Fruit fly (Drosophila melanogaster) whole organism, embryonic: ENCODE data around the gene faf.

ENCODE experiments used
- Awh ChIP-seq: fragments of 200-800 bp; sonication (Bioruptor generic); IDR thresholded peaks from 2 replicates; pipeline ENCODE4, ENCODE4 v1.3.6; 2022; ENCODE audit warnings: missing biosample characterization, missing genetic modification characterization
- Bdp1 ChIP-seq: fragments of 200-800 bp; sonication (Bioruptor generic); optimal IDR thresholded peaks from 3 replicates; lab custom pipeline; 2016; ENCODE audit warnings: missing biosample characterization, missing genetic modification characterization
- Bteb2 ChIP-seq: fragments of 200-800 bp; sonication (Bioruptor generic); optimal IDR thresholded peaks from 2 replicates; lab custom pipeline; 2016; ENCODE audit warnings: missing biosample characterization, missing genetic modification characterization
- CG10147 ChIP-seq: fragments of 200-800 bp; sonication (Bioruptor generic); optimal IDR thresholded peaks from 2 replicates; lab custom pipeline; 2019; ENCODE audit warnings: missing biosample characterization, mild to moderate bottlenecking, missing genetic modification characterization, moderate library complexity
- CG12104 ChIP-seq: fragments of 200-800 bp; sonication (Bioruptor generic); optimal IDR thresholded peaks from 3 replicates; lab custom pipeline; 2016; ENCODE audit warnings: missing biosample characterization, missing genetic modification characterization
- CG1647 ChIP-seq: fragments of 200-800 bp; sonication (Bioruptor generic); optimal IDR thresholded peaks from 3 replicates; lab custom pipeline; 2016; ENCODE audit warnings: missing biosample characterization, missing genetic modification characterization
- CG16779 ChIP-seq: fragments of 200-800 bp; sonication (Bioruptor generic); IDR thresholded peaks from 2 replicates; pipeline ENCODE4 v1.3.6; 2022; ENCODE audit warnings: missing biosample characterization, missing genetic modification characterization
- CG17612 ChIP-seq: fragments of 200-800 bp; sonication (Bioruptor generic); IDR thresholded peaks from 2 replicates; pipeline ENCODE4 v1.3.6; 2022; ENCODE audit warnings: missing biosample characterization, missing genetic modification characterization
- CG2199 ChIP-seq: fragments of 200-800 bp; sonication (Bioruptor generic); IDR thresholded peaks from 3 replicates; pipeline ENCODE4 v1.3.6; 2022; ENCODE audit warnings: missing biosample characterization, missing genetic modification characterization
- CG2678 ChIP-seq: fragments of 200-800 bp; sonication (Bioruptor generic); optimal IDR thresholded peaks from 3 replicates; lab custom pipeline; 2019; ENCODE audit warnings: missing biosample characterization, mild to moderate bottlenecking, missing genetic modification characterization, moderate library complexity
- CG31388 ChIP-seq: fragments of 200-800 bp; sonication (Bioruptor generic); optimal IDR thresholded peaks from 2 replicates; lab custom pipeline; 2016; ENCODE audit warnings: missing biosample characterization, missing genetic modification characterization
- CG4707 ChIP-seq: fragments of 200-800 bp; sonication (Bioruptor generic); optimal IDR thresholded peaks from 2 replicates; lab custom pipeline; 2018; ENCODE audit warnings: missing biosample characterization, mild to moderate bottlenecking, missing genetic modification characterization, moderate library complexity
- CG7745 ChIP-seq: fragments of 200-800 bp; sonication (Bioruptor generic); optimal IDR thresholded peaks from 2 replicates; lab custom pipeline; 2018; ENCODE audit warnings: missing biosample characterization, mild to moderate bottlenecking, missing genetic modification characterization, moderate library complexity
- CG8944 ChIP-seq: fragments of 200-800 bp; sonication (Bioruptor generic); optimal IDR thresholded peaks from 3 replicates; lab custom pipeline; 2016; ENCODE audit warnings: missing biosample characterization, missing genetic modification characterization
- Camta ChIP-seq: fragments of 200-800 bp; sonication (Bioruptor generic); optimal IDR thresholded peaks from 2 replicates; lab custom pipeline; 2016; ENCODE audit warnings: missing biosample characterization, missing genetic modification characterization
- Dbx ChIP-seq: fragments of 200-800 bp; sonication (Bioruptor generic); IDR thresholded peaks from 3 replicates; pipeline ENCODE4 v1.3.6; 2022; ENCODE audit warnings: missing biosample characterization, missing genetic modification characterization
- Dll ChIP-seq: fragments of 200-800 bp; sonication (Bioruptor generic); IDR thresholded peaks from 4 replicates; pipeline ENCODE4 v1.3.6; 2022; ENCODE audit warnings: missing biosample characterization, missing genetic modification characterization; ENCODE audit not compliant: partially characterized antibody
- Dp ChIP-seq: fragments of 200-800 bp; sonication (Bioruptor generic); optimal IDR thresholded peaks from 2 replicates; lab custom pipeline; 2018; ENCODE audit warnings: missing biosample characterization, mild to moderate bottlenecking, missing genetic modification characterization, moderate library complexity
- Fer1 ChIP-seq: fragments of 200-800 bp; sonication (Bioruptor generic); optimal IDR thresholded peaks from 2 replicates; lab custom pipeline; 2017; ENCODE audit warnings: missing biosample characterization, mild to moderate bottlenecking, missing genetic modification characterization
- H2.0 ChIP-seq: fragments of 200-800 bp; sonication (Bioruptor generic); IDR thresholded peaks from 2 replicates; pipeline ENCODE4 v1.3.6; 2022; ENCODE audit warnings: missing biosample characterization, missing genetic modification characterization
- HHEX ChIP-seq: fragments of 200-800 bp; sonication (Bioruptor generic); optimal IDR thresholded peaks from 3 replicates; lab custom pipeline; 2017; ENCODE audit warnings: missing biosample characterization, mild to moderate bottlenecking, missing genetic modification characterization, missing genetic modification reagents
- Hmx ChIP-seq: fragments of 200-800 bp; sonication (Bioruptor generic); optimal IDR thresholded peaks from 2 replicates; lab custom pipeline; 2016; ENCODE audit warnings: missing biosample characterization, missing genetic modification characterization
- Hr78 ChIP-seq, 2 experiments: fragments of 200-800 bp in 1 of 2; fragments of >200 bp in 1 of 2; sonication (Bioruptor generic) in 1 of 2; optimal IDR thresholded peaks; 2 replicates each; lab custom pipeline; 2017 to 2019; ENCODE audit warnings: missing biosample characterization in 2 of 2, missing genetic modification characterization in 2 of 2, mild to moderate bottlenecking in 1 of 2, moderate library complexity in 1 of 2
- MTF-1 ChIP-seq: fragments of 200-800 bp; sonication (Bioruptor generic); optimal IDR thresholded peaks from 2 replicates; lab custom pipeline; 2018; ENCODE audit warnings: missing biosample characterization, mild to moderate bottlenecking, missing genetic modification characterization, borderline replicate concordance
- NC2α ChIP-seq: fragments of 200-800 bp; sonication (Bioruptor generic); optimal IDR thresholded peaks from 2 replicates; lab custom pipeline; 2016; ENCODE audit warnings: missing biosample characterization, missing genetic modification characterization
- Six4 ChIP-seq: fragments of 200-800 bp; sonication (Bioruptor generic); optimal IDR thresholded peaks from 2 replicates; lab custom pipeline; 2016; ENCODE audit warnings: missing biosample characterization, missing genetic modification characterization
- Xrp1 ChIP-seq: fragments of 200-800 bp; sonication (Bioruptor generic); IDR thresholded peaks from 2 replicates; pipeline ENCODE4 v1.3.6; 2022; ENCODE audit warnings: missing biosample characterization, missing genetic modification characterization
- ap ChIP-seq: fragments of 200-800 bp; sonication (Bioruptor generic); IDR thresholded peaks from 2 replicates; pipeline ENCODE4 v1.3.6; 2022; ENCODE audit warnings: missing biosample characterization, missing genetic modification characterization
- bcd ChIP-seq: fragments of 200-800 bp; sonication (Bioruptor generic); optimal IDR thresholded peaks from 2 replicates; lab custom pipeline; 2017; ENCODE audit warnings: missing biosample characterization, mild to moderate bottlenecking, missing genetic modification characterization
- corto ChIP-seq: fragments of 200-800 bp; sonication (Bioruptor generic); optimal IDR thresholded peaks from 2 replicates; lab custom pipeline; 2016; ENCODE audit warnings: missing biosample characterization, mild to moderate bottlenecking, missing genetic modification characterization, moderate library complexity
- disco-r ChIP-seq: fragments of 200-800 bp; sonication (Bioruptor generic); optimal IDR thresholded peaks from 2 replicates; lab custom pipeline; 2016; ENCODE audit warnings: missing biosample characterization, missing genetic modification characterization
- dysf ChIP-seq: fragments of 200-800 bp; sonication (Bioruptor generic); IDR thresholded peaks from 3 replicates; pipeline ENCODE4 v1.3.6; 2022; ENCODE audit warnings: missing biosample characterization, missing genetic modification characterization
- fd3F ChIP-seq: fragments of 200-800 bp; sonication (Bioruptor generic); optimal IDR thresholded peaks from 2 replicates; lab custom pipeline; 2018; ENCODE audit warnings: missing biosample characterization, mild to moderate bottlenecking, missing genetic modification characterization, moderate library complexity
- gce ChIP-seq: fragments of 200-800 bp; sonication (Bioruptor generic); IDR thresholded peaks from 3 replicates; pipeline ENCODE4 v1.3.6; 2022; ENCODE audit warnings: missing biosample characterization, missing genetic modification characterization
- gem ChIP-seq: fragments of 200-800 bp; sonication (Bioruptor generic); optimal IDR thresholded peaks from 2 replicates; lab custom pipeline; 2019; ENCODE audit warnings: missing biosample characterization, mild to moderate bottlenecking, missing genetic modification characterization, moderate library complexity
- gfzf ChIP-seq: fragments of 200-800 bp; sonication (Bioruptor generic); optimal IDR thresholded peaks from 2 replicates; lab custom pipeline; 2016; ENCODE audit warnings: missing biosample characterization, mild to moderate bottlenecking, missing genetic modification characterization, moderate library complexity
- hbn ChIP-seq: fragments of 200-800 bp; sonication (Bioruptor generic); IDR thresholded peaks from 2 replicates; pipeline ENCODE4 v1.3.6; 2022; ENCODE audit warnings: missing biosample characterization, missing genetic modification characterization; ENCODE audit not compliant: partially characterized antibody
- hth ChIP-seq: fragments of >200 bp; optimal IDR thresholded peaks from 2 replicates; lab custom pipeline; 2017; ENCODE audit warnings: inconsistent platforms
- ind ChIP-seq: fragments of 200-800 bp; sonication (Bioruptor generic); optimal IDR thresholded peaks from 3 replicates; lab custom pipeline; 2016; ENCODE audit warnings: missing biosample characterization, missing genetic modification characterization
- kni ChIP-seq: fragments of 200-800 bp; sonication (Bioruptor generic); optimal IDR thresholded peaks from 3 replicates; lab custom pipeline; 2017; ENCODE audit warnings: mild to moderate bottlenecking, missing biosample characterization, missing genetic modification reagents, missing genetic modification characterization
- lov ChIP-seq, 2 experiments: fragments of 200-800 bp in 1 of 2; fragments of >200 bp in 1 of 2; sonication (Bioruptor generic) in 1 of 2; IDR thresholded peaks in 1 of 2; optimal IDR thresholded peaks in 1 of 2; 2 replicates in 1 of 2; 3 replicates in 1 of 2; pipeline versions ENCODE4 v1.3.6 to Lab custom; 2017 to 2022; ENCODE audit warnings: missing biosample characterization in 1 of 2, missing genetic modification characterization in 1 of 2
- phol ChIP-seq: fragments of 200-800 bp; sonication (Bioruptor generic); optimal IDR thresholded peaks from 3 replicates; lab custom pipeline; 2018; ENCODE audit warnings: missing biosample characterization, mild to moderate bottlenecking, missing genetic modification characterization, moderate library complexity
- rib ChIP-seq: fragments of 200-800 bp; sonication (Bioruptor generic); IDR thresholded peaks from 2 replicates; pipeline ENCODE4 v1.3.6; 2022; ENCODE audit warnings: missing biosample characterization, missing genetic modification characterization
- ssp ChIP-seq: fragments of 200-800 bp; sonication (Bioruptor generic); IDR thresholded peaks from 2 replicates; pipeline ENCODE4 v1.3.6; 2022; ENCODE audit warnings: missing biosample characterization, missing genetic modification characterization
- stwl ChIP-seq: fragments of 200-800 bp; sonication (Bioruptor generic); optimal IDR thresholded peaks from 3 replicates; lab custom pipeline; 2018; ENCODE audit warnings: missing biosample characterization, mild to moderate bottlenecking, missing genetic modification characterization, moderate library complexity
- ttk ChIP-seq: fragments of 200-800 bp; sonication (Bioruptor generic); IDR thresholded peaks from 2 replicates; pipeline ENCODE4 v2.1.2; 2022; ENCODE audit warnings: missing biosample characterization, missing genetic modification characterization
- unpg ChIP-seq: fragments of 200-800 bp; sonication (Bioruptor generic); optimal IDR thresholded peaks from 3 replicates; lab custom pipeline; 2018; ENCODE audit warnings: missing biosample characterization, mild to moderate bottlenecking, missing genetic modification characterization, moderate library complexity
- vnd ChIP-seq: fragments of 200-800 bp; sonication (Bioruptor generic); IDR thresholded peaks from 3 replicates; pipeline ENCODE4 v1.3.6; 2022; ENCODE audit warnings: missing biosample characterization, missing genetic modification characterization; ENCODE audit not compliant: partially characterized antibody
- zfh1 ChIP-seq: fragments of 200-800 bp; sonication (Bioruptor generic); IDR thresholded peaks from 3 replicates; pipeline ENCODE4 v1.3.6; 2022; ENCODE audit warnings: missing biosample characterization, missing genetic modification characterization

faf gene

DNA sequence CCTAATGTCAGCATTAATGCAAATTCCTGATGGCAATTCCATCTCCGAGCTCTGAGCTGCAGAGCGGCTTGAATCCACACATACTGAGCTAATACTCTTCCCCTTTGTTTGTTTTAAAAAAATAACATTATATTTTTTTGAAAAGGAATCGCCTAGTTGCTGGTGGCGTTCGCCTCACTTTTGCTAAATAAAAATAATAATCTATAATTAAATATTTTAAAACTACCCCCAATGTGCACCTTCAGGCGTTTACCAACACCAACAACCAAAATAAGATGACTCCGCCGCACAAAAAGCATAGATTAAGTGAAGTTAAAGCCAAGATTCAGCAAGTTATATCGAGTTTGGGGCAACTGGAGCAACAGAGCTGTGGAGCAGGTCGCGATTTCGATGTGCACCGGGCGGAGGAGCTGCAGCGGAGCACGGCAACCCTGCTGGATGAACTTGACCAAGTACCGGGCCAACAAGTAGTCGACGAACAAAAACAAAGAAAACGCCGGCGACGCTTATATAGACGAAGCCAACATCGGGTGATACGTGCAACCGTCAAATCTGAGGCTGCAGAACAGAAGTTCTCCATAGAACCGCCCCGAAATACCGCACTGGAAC is 32.7 kb upstream of the faf start, which contains the start of gene CG1896 (continued):
- TF ChIP-seq CG12104 (GFP tag; lab: Kevin White, UChicago), result peak; percentile 25
- no peak for TF ChIP-seq Camta
- TF ChIP-seq NC2α (GFP tag; lab: Kevin White, UChicago), result no peak
- TF ChIP-seq Bdp1 (GFP tag; lab: Kevin White, UChicago), result no peak
- TF ChIP-seq kni (GFP tag; lab: Kevin White, UChicago), result no peak
- peak; percentile 47; the same call in 1 of the 2 replicates for TF ChIP-seq ap (GFP tag; lab: Robert Waterston, UW)
- no peak for TF ChIP-seq H2.0
- TF ChIP-seq CG4707 (GFP tag; lab: Kevin White, UChicago), result no peak
- no peak for TF ChIP-seq Dp (GFP tag; lab: Kevin White, UChicago)
- TF ChIP-seq zfh1, result peak; percentile 71; the same call in 2 of the 3 replicates
- TF ChIP-seq CG7745, result no peak
- no peak for TF ChIP-seq disco-r (GFP tag; lab: Kevin White, UChicago)
- peak; percentile 59 for TF ChIP-seq stwl (tag; lab: Kevin White, UChicago)
- no peak for TF ChIP-seq CG1647
- TF ChIP-seq gem, result peak; percentile 63
- TF ChIP-seq Fer1 (GFP tag; lab: Kevin White, UChicago), result peak; percentile 50
- peak; percentile 5 for TF ChIP-seq MTF-1 (GFP tag; lab: Kevin White, UChicago)
- no peak for TF ChIP-seq Hmx (GFP tag; lab: Kevin White, UChicago)
- no peak for TF ChIP-seq Bteb2 (GFP tag; lab: Kevin White, UChicago)
- no peak for TF ChIP-seq vnd
- peak; percentile 66 for TF ChIP-seq Xrp1
- peak; percentile 53 for TF ChIP-seq phol (tag; lab: Kevin White, UChicago)
- TF ChIP-seq Six4, result no peak
- no peak for TF ChIP-seq CG2199
- TF ChIP-seq fd3F (GFP tag; lab: Kevin White, UChicago), result no peak
- no peak; the same call in 2 of the 3 replicates for TF ChIP-seq Dbx (GFP tag; lab: Robert Waterston, UW)
- TF ChIP-seq Awh (GFP tag; lab: Robert Waterston, UW), result no peak
- TF ChIP-seq hbn, result no peak
- 0 out of 3 replicates have a peak, but pooled peaks have one; percentile 21 for TF ChIP-seq gce
- no peak for TF ChIP-seq corto
- no peak for TF ChIP-seq rib (GFP tag; lab: Robert Waterston, UW)
- peak; percentile 54; the same call in 1 of the 3 replicates for TF ChIP-seq dysf (GFP tag; lab: Robert Waterston, UW)
- TF ChIP-seq unpg (GFP tag; lab: Kevin White, UChicago), result peak; percentile 43
- TF ChIP-seq CG17612 (GFP tag; lab: Robert Waterston, UW), result no peak
- no peak for TF ChIP-seq lov (optimal IDR thresholded peaks at IDR 0.05; lab: Kevin White, UChicago)
- no peak for TF ChIP-seq lov (GFP tag; IDR thresholded peaks at IDR 0.05; lab: Robert Waterston, UW)
- peak; percentile 24; the same call in 1 of the 2 replicates for TF ChIP-seq ssp
- TF ChIP-seq CG10147 (GFP tag; lab: Kevin White, UChicago), result no peak
- TF ChIP-seq CG2678 (tag; lab: Kevin White, UChicago), result no peak
- no peak for TF ChIP-seq Hr78 (GFP tag; optimal IDR thresholded peaks at IDR 0.05; lab: Kevin White, UChicago)
- TF ChIP-seq CG16779, result no peak
- peak; percentile 78; the same call in 1 of the 2 replicates for TF ChIP-seq ttk
- TF ChIP-seq CG31388 (GFP tag; lab: Kevin White, UChicago), result no peak
- TF ChIP-seq ind, result peak; percentile 29
- TF ChIP-seq bcd (GFP tag; lab: Kevin White, UChicago), result peak; percentile 7
- TF ChIP-seq CG8944 (GFP tag; lab: Kevin White, UChicago), result no peak
- no peak for TF ChIP-seq HHEX
- TF ChIP-seq gfzf, result no peak
- no peak for TF ChIP-seq Dll
- no peak for TF ChIP-seq hth
